Worm (Caenorhabditis elegans) whole organism, young adult: ENCODE data around the gene C18B2.4.

Experiments
- C06A6.2 ChIP-seq: fragments of 200-800 bp; sonication (Bioruptor generic); conservative IDR thresholded peaks from 2 replicates; pipeline ENCODE4 v1.3.6; 2022; ENCODE audit warnings: missing genetic modification characterization, missing compliant biosample characterization
- C17E4.6 ChIP-seq: fragments of 200-800 bp; sonication (Bioruptor generic); IDR thresholded peaks from 2 replicates; pipeline ENCODE4 v1.3.6; 2022; ENCODE audit warnings: missing genetic modification reagents, missing genetic modification characterization, missing compliant biosample characterization
- F57A8.1 ChIP-seq: fragments of 200-800 bp; sonication (Bioruptor generic); optimal IDR thresholded peaks from 2 replicates; lab custom pipeline; 2018; ENCODE audit warnings: mild to moderate bottlenecking, missing genetic modification characterization, moderate library complexity, missing compliant biosample characterization
- F57C9.4 ChIP-seq: sonication (generic microtip); optimal IDR thresholded peaks from 2 replicates; lab custom pipeline; 2017; ENCODE audit warnings: mild to moderate bottlenecking, missing genetic modification characterization, missing compliant biosample characterization
- K11D2.4 ChIP-seq: fragments of 200-800 bp; sonication (Bioruptor generic); IDR thresholded peaks from 2 replicates; pipeline ENCODE4 v1.3.6; 2022; ENCODE audit warnings: missing genetic modification reagents, missing genetic modification characterization, missing compliant biosample characterization
- K12H6.12 ChIP-seq: fragments of 200-800 bp; sonication (Bioruptor generic); optimal IDR thresholded peaks from 2 replicates; lab custom pipeline; 2018; ENCODE audit warnings: mild to moderate bottlenecking, missing genetic modification characterization, missing compliant biosample characterization
- T07F8.4 ChIP-seq: sonication (generic microtip); optimal IDR thresholded peaks from 2 replicates; lab custom pipeline; 2016; ENCODE audit warnings: mild to moderate bottlenecking, missing genetic modification characterization, moderate library complexity, missing compliant biosample characterization
- Y53F4B.3 ChIP-seq: fragments of 200-800 bp; sonication (Bioruptor generic); IDR thresholded peaks from 2 replicates; pipeline ENCODE4 v1.3.6; 2022; ENCODE audit warnings: missing genetic modification reagents, missing genetic modification characterization, missing compliant biosample characterization
- Y67H2A.10 ChIP-seq: fragments of 200-800 bp; sonication (Bioruptor generic); conservative IDR thresholded peaks from 2 replicates; pipeline ENCODE4 v1.3.6; 2022; ENCODE audit warnings: missing genetic modification reagents, missing genetic modification characterization, missing compliant biosample characterization
- Y95B8A.8 ChIP-seq: fragments of 200-800 bp; sonication (Bioruptor generic); IDR thresholded peaks from 2 replicates; pipeline ENCODE4 v1.3.6; 2022; ENCODE audit warnings: missing genetic modification reagents, missing genetic modification characterization, missing compliant biosample characterization
- aptf-3 ChIP-seq: fragments of 200-800 bp; sonication (Bioruptor generic); IDR thresholded peaks from 2 replicates; pipeline ENCODE4 v1.3.6; 2022; ENCODE audit warnings: missing genetic modification characterization, missing compliant biosample characterization
- atf-7 ChIP-seq: sonication (generic microtip); optimal IDR thresholded peaks from 2 replicates; lab custom pipeline; 2017; ENCODE audit warnings: mild to moderate bottlenecking, missing genetic modification characterization, missing compliant biosample characterization
- attf-3 ChIP-seq: fragments of 200-800 bp; sonication (Bioruptor generic); conservative IDR thresholded peaks from 2 replicates; pipeline ENCODE4 v1.3.6; 2022; ENCODE audit warnings: missing genetic modification reagents, missing genetic modification characterization, missing compliant biosample characterization
- attf-5 ChIP-seq: fragments of 200-800 bp; sonication (Bioruptor generic); optimal IDR thresholded peaks from 2 replicates; lab custom pipeline; 2018; ENCODE audit warnings: mild to moderate bottlenecking, missing genetic modification characterization, missing compliant biosample characterization
- attf-6 ChIP-seq: fragments of 200-800 bp; sonication (Bioruptor generic); IDR thresholded peaks from 2 replicates; pipeline ENCODE4 v1.3.6; 2022; ENCODE audit warnings: missing genetic modification reagents, missing genetic modification characterization, missing compliant biosample characterization
- bed-2 ChIP-seq: fragments of 200-800 bp; sonication (Bioruptor generic); IDR thresholded peaks from 2 replicates; pipeline ENCODE4 v1.3.6; 2022; ENCODE audit warnings: missing genetic modification reagents, missing genetic modification characterization, missing compliant biosample characterization
- ccch-3 ChIP-seq: fragments of 200-800 bp; sonication (Bioruptor generic); optimal IDR thresholded peaks from 2 replicates; lab custom pipeline; 2018; ENCODE audit warnings: mild to moderate bottlenecking, missing genetic modification characterization, missing compliant biosample characterization
- ceh-40 ChIP-seq: fragments of 200-800 bp; sonication (Bioruptor generic); IDR thresholded peaks from 2 replicates; pipeline ENCODE4 v1.3.6; 2022; ENCODE audit warnings: missing genetic modification characterization, missing compliant biosample characterization
- ceh-58 ChIP-seq: fragments of 200-800 bp; sonication (Bioruptor generic); IDR thresholded peaks from 2 replicates; pipeline ENCODE4 v1.3.6; 2022; ENCODE audit warnings: missing genetic modification characterization, missing compliant biosample characterization
- ceh-79 ChIP-seq: sonication (generic microtip); optimal IDR thresholded peaks from 2 replicates; lab custom pipeline; 2017; ENCODE audit warnings: mild to moderate bottlenecking, missing genetic modification characterization, missing compliant biosample characterization
- ceh-91 ChIP-seq: fragments of 200-800 bp; sonication (Bioruptor generic); IDR thresholded peaks from 2 replicates; pipeline ENCODE4 v1.3.6; 2022; ENCODE audit warnings: missing genetic modification reagents, missing genetic modification characterization, missing compliant biosample characterization
- die-1 ChIP-seq: sonication (generic microtip); optimal IDR thresholded peaks from 2 replicates; lab custom pipeline; 2016; ENCODE audit warnings: missing genotype, mild to moderate bottlenecking, missing genetic modification characterization, missing compliant biosample characterization
- dox-1 ChIP-seq: fragments of 200-800 bp; sonication (Bioruptor generic); IDR thresholded peaks from 2 replicates; pipeline ENCODE4 v1.3.6; 2022; ENCODE audit warnings: missing genetic modification reagents, missing genetic modification characterization, missing compliant biosample characterization
- egrh-3 ChIP-seq: fragments of 200-800 bp; sonication (Bioruptor generic); IDR thresholded peaks from 2 replicates; pipeline ENCODE4 v1.3.6; 2022; ENCODE audit warnings: missing genetic modification reagents, missing genetic modification characterization, missing compliant biosample characterization
- ets-4 ChIP-seq: fragments of 200-800 bp; sonication (Bioruptor generic); optimal IDR thresholded peaks from 2 replicates; lab custom pipeline; 2018; ENCODE audit warnings: mild to moderate bottlenecking, missing genetic modification characterization, missing compliant biosample characterization
- fkh-3 ChIP-seq: sonication (generic microtip); optimal IDR thresholded peaks from 2 replicates; lab custom pipeline; 2016; ENCODE audit warnings: mild to moderate bottlenecking, missing genetic modification characterization, missing compliant biosample characterization
- gei-17 ChIP-seq: fragments of 200-800 bp; sonication (Bioruptor generic); optimal IDR thresholded peaks from 2 replicates; lab custom pipeline; 2018; ENCODE audit warnings: mild to moderate bottlenecking, missing genetic modification characterization, missing compliant biosample characterization
- hlh-12 ChIP-seq: sonication (generic microtip); optimal IDR thresholded peaks from 2 replicates; lab custom pipeline; 2016; ENCODE audit warnings: missing genetic modification characterization, missing compliant biosample characterization
- hmg-20 ChIP-seq: fragments of 200-800 bp; sonication (Bioruptor generic); IDR thresholded peaks from 2 replicates; pipeline ENCODE4 v1.3.6; 2022; ENCODE audit warnings: missing genetic modification reagents, missing genetic modification characterization, missing compliant biosample characterization
- hrde-1 ChIP-seq: sonication (generic microtip); optimal IDR thresholded peaks from 2 replicates; lab custom pipeline; 2016; ENCODE audit warnings: missing genetic modification characterization, mild to moderate bottlenecking, missing compliant biosample characterization, moderate library complexity, missing genotype, missing genetic modification reagents, borderline replicate concordance
- hsf-1 ChIP-seq: fragments of 200-800 bp; sonication (Bioruptor generic); IDR thresholded peaks from 2 replicates; pipeline ENCODE4 v1.3.6; 2022; ENCODE audit warnings: missing genetic modification reagents, missing genetic modification characterization, missing compliant biosample characterization
- let-526 ChIP-seq: fragments of 200-800 bp; sonication (Bioruptor generic); IDR thresholded peaks from 2 replicates; pipeline ENCODE4 v1.3.6; 2022; ENCODE audit warnings: missing genetic modification reagents, missing genetic modification characterization, missing compliant biosample characterization
- let-607 ChIP-seq, 2 experiments: fragments of 200-800 bp in 1 of 2; sonication (Bioruptor generic) in 1 of 2; sonication (generic microtip) in 1 of 2; optimal IDR thresholded peaks; 2 replicates each; lab custom pipeline; 2016 to 2018; ENCODE audit warnings: mild to moderate bottlenecking in 2 of 2, missing compliant biosample characterization in 2 of 2, missing genetic modification characterization in 2 of 2, moderate library complexity in 2 of 2, missing genotype in 1 of 2
- lin-26 ChIP-seq: fragments of 200-800 bp; sonication (Bioruptor generic); IDR thresholded peaks from 2 replicates; pipeline ENCODE4 v1.3.6; 2022; ENCODE audit warnings: missing genetic modification reagents, missing genetic modification characterization, missing compliant biosample characterization
- lin-35 ChIP-seq, 3 experiments: fragments of 150-350 bp in 2 of 3; sonication (generic microtip) in 1 of 3; optimal IDR thresholded peaks; 2 replicates each; lab custom pipeline; 2014 to 2018; ENCODE audit warnings: missing biosample characterization in 3 of 3, missing genetic modification characterization in 3 of 3, missing genetic modification reagents in 3 of 3
- lin-54 ChIP-seq: fragments of 200-800 bp; sonication (Bioruptor generic); optimal IDR thresholded peaks from 2 replicates; lab custom pipeline; 2018; ENCODE audit warnings: mild to moderate bottlenecking, missing genetic modification characterization, missing compliant biosample characterization
- lir-1 ChIP-seq: fragments of 200-800 bp; sonication (Bioruptor generic); conservative IDR thresholded peaks from 2 replicates; pipeline ENCODE4 v1.3.6; 2022; ENCODE audit warnings: missing genetic modification reagents, missing genetic modification characterization, missing compliant biosample characterization
- lsy-27 ChIP-seq: sonication (generic microtip); optimal IDR thresholded peaks from 2 replicates; lab custom pipeline; 2017; ENCODE audit warnings: missing genetic modification characterization, mild to moderate bottlenecking, missing compliant biosample characterization, antibody characterized with exemption, missing genotype, borderline replicate concordance; ENCODE audit not compliant: insufficient read depth
- madf-8 ChIP-seq: fragments of 200-800 bp; sonication (Bioruptor generic); conservative IDR thresholded peaks from 2 replicates; pipeline ENCODE4 v1.3.6; 2022; ENCODE audit warnings: missing genetic modification reagents, missing genetic modification characterization, missing compliant biosample characterization
- mcd-1 ChIP-seq: fragments of 200-800 bp; sonication (Bioruptor generic); IDR thresholded peaks from 2 replicates; pipeline ENCODE4 v1.3.6; 2022; ENCODE audit warnings: missing genetic modification reagents, missing genetic modification characterization, missing compliant biosample characterization
- mes-4 ChIP-seq: sonication (generic microtip); optimal IDR thresholded peaks from 2 replicates; lab custom pipeline; 2016; ENCODE audit warnings: missing genotype, missing genetic modification characterization, missing compliant biosample characterization
- nfya-2 ChIP-seq: fragments of 200-800 bp; sonication (Bioruptor generic); IDR thresholded peaks from 2 replicates; pipeline ENCODE4 v1.3.6; 2022; ENCODE audit warnings: missing genetic modification reagents, missing genetic modification characterization, missing compliant biosample characterization
- nhr-80 ChIP-seq: sonication (generic microtip); optimal IDR thresholded peaks from 2 replicates; lab custom pipeline; 2016; ENCODE audit warnings: missing genetic modification characterization, missing compliant biosample characterization
- pha-4 ChIP-seq: fragments of 150-350 bp; sonication (generic microtip); optimal IDR thresholded peaks from 2 replicates; lab custom pipeline; 2014; ENCODE audit warnings: missing biosample characterization, missing genetic modification reagents, missing genetic modification characterization
- sptf-2 ChIP-seq: fragments of 200-800 bp; sonication (Bioruptor generic); optimal IDR thresholded peaks from 2 replicates; lab custom pipeline; 2018; ENCODE audit warnings: mild to moderate bottlenecking, missing genetic modification characterization, missing compliant biosample characterization

The C18B2.4 gene

DNA sequence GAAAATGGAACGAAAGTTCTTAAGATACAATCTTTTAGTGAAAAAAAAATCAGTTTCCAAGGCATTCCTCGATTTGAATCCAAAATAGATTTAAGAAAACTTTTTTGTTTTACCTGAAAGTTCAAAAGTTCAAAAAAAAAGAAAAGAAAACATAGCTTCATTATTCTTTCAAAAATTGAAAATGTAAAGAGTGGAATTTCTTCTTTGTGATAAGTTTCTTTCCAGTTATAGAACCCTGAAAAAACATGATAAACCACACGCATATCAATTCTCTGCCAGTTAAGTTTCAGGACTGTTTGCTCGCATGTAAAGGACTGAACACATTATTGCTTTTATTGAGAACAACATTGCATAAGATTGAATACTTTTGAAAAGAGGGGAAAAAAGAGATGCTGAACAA is 6.2 kb upstream of the C18B2.4 start:
- no peak for TF ChIP-seq Y53F4B.3 (GFP tag; lab: Robert Waterston, UW)
- TF ChIP-seq sptf-2 (GFP tag; lab: Kevin White, UChicago): no peak
- TF ChIP-seq Y67H2A.10 (GFP tag; lab: Robert Waterston, UW): no peak
- no peak for TF ChIP-seq C06A6.2 (GFP tag; lab: Robert Waterston, UW)
- no peak for TF ChIP-seq pha-4 (tag; lab: Kevin White, UChicago)
- TF ChIP-seq lin-26 (GFP tag; lab: Robert Waterston, UW): no peak
- TF ChIP-seq K11D2.4: no peak
- no peak for TF ChIP-seq Y95B8A.8 (GFP tag; lab: Robert Waterston, UW)
- no peak for TF ChIP-seq attf-6 (GFP tag; lab: Robert Waterston, UW)
- no peak for TF ChIP-seq egrh-3 (GFP tag; lab: Robert Waterston, UW)
- no peak for TF ChIP-seq ceh-40 (GFP tag; lab: Robert Waterston, UW)
- TF ChIP-seq aptf-3 (GFP tag; lab: Robert Waterston, UW): no peak
- no peak for TF ChIP-seq ceh-58

DNA sequence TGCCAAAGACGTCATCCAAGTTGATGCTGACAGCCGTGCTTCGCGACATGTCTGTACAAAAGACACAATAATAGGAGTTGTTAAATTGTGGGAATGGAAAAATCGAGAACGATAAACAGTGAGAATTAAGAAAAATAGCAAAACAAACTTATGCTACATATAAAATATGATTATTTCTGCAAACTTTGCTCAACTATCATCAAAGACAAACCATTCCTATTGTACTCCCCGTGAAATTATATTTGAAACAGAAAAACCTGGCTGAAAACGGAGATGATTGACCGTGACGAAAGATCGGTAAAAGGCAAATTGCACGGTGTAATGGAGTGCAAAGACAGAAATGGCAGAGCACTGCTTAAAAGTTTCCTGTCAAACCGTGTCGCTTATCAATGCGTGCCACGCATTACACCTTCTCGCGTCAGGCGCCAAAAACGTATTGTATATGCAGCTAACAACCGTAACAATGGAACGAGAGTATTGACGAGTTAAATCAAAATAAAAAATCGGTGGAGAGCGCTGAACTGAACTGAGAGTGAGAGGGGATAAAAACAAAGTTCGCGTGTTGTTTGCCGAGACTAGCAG is 5.6 kb upstream of the C18B2.4 start, which contains the start of gene C18B2.5:
Gene C18B2.5 (minus strand): TSS at position 51 of the 582 bp plus-strand sequence.
- TF ChIP-seq die-1 (tag; lab: Kevin White, UChicago) (no peak), fkh-3 (tag; lab: Kevin White, UChicago) (no peak), let-526 (GFP tag; lab: Robert Waterston, UW) (peak; percentile 74), hsf-1 (no peak), nhr-80 (tag; lab: Kevin White, UChicago) (peak; percentile 98), hlh-12 (tag; lab: Kevin White, UChicago) (no peak), dox-1 (GFP tag; lab: Robert Waterston, UW) (peak; percentile 74), nfya-2 (no peak), let-607 (tag; optimal IDR thresholded peaks at IDR 0.05; lab: Kevin White, UChicago) (peak; percentile 19 to 82), ceh-91 (no peak), ets-4 (GFP tag; lab: Kevin White, UChicago) (peak; percentile 80)
- TF ChIP-seq, all 124 proteins: peak for 5

DNA sequence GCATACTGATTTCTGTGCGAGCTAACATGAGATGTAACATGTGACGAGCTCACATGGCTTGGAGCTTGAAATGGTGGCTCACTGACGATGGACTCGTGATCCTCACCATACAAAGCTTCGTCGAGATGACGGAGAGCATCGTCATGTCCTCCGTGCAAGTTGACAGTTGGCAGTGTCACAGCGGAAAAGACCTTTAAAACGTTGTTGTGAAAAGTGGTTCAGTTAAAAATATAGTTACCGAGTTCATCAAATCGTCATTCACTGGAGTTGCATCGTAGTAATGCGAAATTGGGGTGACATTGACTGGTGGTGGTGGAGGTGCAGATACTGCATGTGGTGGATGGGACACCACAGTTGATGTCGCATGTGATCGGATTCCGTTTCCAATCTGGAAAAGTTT is 4.9 kb upstream of the C18B2.4 start:
- TF ChIP-seq lin-35 (GFP tag; optimal IDR thresholded peaks at IDR 0.05; lab: Kevin White, UChicago) (no peak), atf-7 (tag; lab: Kevin White, UChicago) (no peak), lin-54 (GFP tag; lab: Kevin White, UChicago) (no peak), ccch-3 (GFP tag; lab: Kevin White, UChicago) (no peak), mes-4 (tag; lab: Kevin White, UChicago) (no peak), lin-26 (GFP tag; lab: Robert Waterston, UW) (no peak), lir-1 (GFP tag; lab: Robert Waterston, UW) (no peak), ceh-58 (no peak), attf-3 (no peak), hmg-20 (GFP tag; lab: Robert Waterston, UW) (no peak), attf-5 (no peak), F57C9.4 (tag; lab: Kevin White, UChicago) (no peak), hrde-1 (no peak)
- TF ChIP-seq, all 124 proteins: peak for 0

DNA sequence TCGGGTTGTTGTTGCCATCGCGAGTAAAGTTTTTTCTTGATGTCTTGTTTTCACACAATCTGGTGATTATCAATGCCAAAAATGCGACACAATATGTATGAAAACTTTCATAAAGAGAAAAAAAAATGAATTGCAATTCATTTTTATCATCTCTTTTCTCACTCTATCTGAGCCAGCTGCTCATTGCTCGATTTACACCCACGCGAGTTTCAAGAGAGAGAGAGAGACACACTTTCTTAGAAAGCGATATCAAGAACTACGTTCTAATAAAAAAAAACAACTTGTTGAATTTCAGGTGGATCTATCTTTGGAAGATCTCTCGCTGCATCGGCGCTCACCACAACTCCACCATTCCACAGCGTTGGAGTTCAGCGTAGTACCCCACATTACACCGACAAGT is 2.9 kb downstream of the C18B2.4 start:
- TF ChIP-seq ceh-79 (tag; lab: Kevin White, UChicago): no peak
- no peak for TF ChIP-seq mcd-1 (GFP tag; lab: Robert Waterston, UW)
- no peak for TF ChIP-seq gei-17 (GFP tag; lab: Kevin White, UChicago)
- TF ChIP-seq C17E4.6 (GFP tag; lab: Robert Waterston, UW): no peak
- TF ChIP-seq madf-8: no peak
- TF ChIP-seq bed-2 (GFP tag; lab: Robert Waterston, UW): no peak
- TF ChIP-seq K12H6.12 (tag; lab: Kevin White, UChicago): no peak
- TF ChIP-seq lsy-27 (tag; lab: Kevin White, UChicago): no peak
- TF ChIP-seq F57C9.4 (tag; lab: Kevin White, UChicago): no peak
- TF ChIP-seq T07F8.4 (tag; lab: Kevin White, UChicago): no peak
- TF ChIP-seq atf-7 (tag; lab: Kevin White, UChicago): no peak
- TF ChIP-seq F57A8.1 (GFP tag; lab: Kevin White, UChicago): no peak
- TF ChIP-seq aptf-3 (GFP tag; lab: Robert Waterston, UW): no peak
